Fruit fly (Drosophila melanogaster): ENCODE data around the gene ClC-a.

dm6 chr3R:11780181-11780688 is 32.8 kb downstream of the ClC-a start:
- TF ChIP-seq CG17806 (tag; optimal IDR thresholded peaks at IDR 0.05) (peak; percentile 98), Snoo (tag; optimal IDR thresholded peaks at IDR 0.05) (peak; percentile 96), CG34367 (tag; optimal IDR thresholded peaks at IDR 0.05) (peak; percentile 96), CG32121 (GFP tag; IDR thresholded peaks at IDR 0.05) (peak; percentile 93), CG4496 (GFP tag; IDR thresholded peaks at IDR 0.05) (peak; percentile 97), CG12605 (GFP tag; IDR thresholded peaks at IDR 0.05) (peak; percentile 89), CG10348 (GFP tag; IDR thresholded peaks at IDR 0.05) (peak; percentile 55; the same call in 1 of the 2 replicates), Ets98B (GFP tag; IDR thresholded peaks at IDR 0.05) (peak; percentile 94), CG9948 (tag; optimal IDR thresholded peaks at IDR 0.05) (peak; percentile 99), Pif1B (GFP tag; optimal IDR thresholded peaks at IDR 0.05) (peak; percentile 96), D1 (tag; optimal IDR thresholded peaks at IDR 0.05) (peak; percentile 99)

Measured in whole organism, pupa.